In the genomic region with DNA sequence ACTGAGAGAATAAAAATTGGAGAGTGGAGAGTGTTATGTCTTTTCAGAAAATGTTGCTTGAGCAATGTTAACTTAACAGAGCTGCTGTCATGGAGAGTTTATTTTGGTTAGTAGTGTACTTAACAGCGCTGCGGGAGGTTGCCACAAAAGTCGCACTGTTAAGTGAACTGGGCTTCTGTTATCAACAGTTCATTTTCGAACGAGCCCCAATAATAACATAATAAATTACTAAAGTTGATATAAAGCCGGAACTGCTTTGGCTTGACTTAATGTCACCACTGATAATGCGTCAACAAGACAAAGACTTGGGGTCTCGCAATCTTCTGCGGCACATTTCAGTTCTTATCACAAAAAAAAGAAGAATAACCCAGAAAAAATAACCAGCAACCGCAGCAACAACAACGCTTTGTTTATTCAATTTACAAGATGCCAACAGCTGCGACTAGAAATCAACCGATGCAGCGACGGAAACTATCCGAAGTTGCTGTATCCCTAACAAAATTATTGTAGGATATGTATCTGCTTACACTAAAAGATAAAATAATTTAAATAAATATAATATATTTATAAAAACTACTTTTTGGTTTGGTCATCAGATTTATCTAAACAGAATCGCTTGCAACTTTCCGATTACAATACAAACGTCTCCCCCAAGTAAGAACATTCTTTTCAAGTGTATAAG, we compare ENCODE assay signal across 1 fruit fly cellular context.
TF ChIP-seq lines count a peak whose summit lies in the region.

No protein-coding gene starts in this region.

TF ChIP-seq in whole organism, embryonic, 481 proteins besides CTCF, POLR2A, EP300 and RAD21 (continued from another document and continues in another):
- TF ChIP-seq repo (GFP tag; optimal IDR thresholded peaks at IDR 0.05; lab: Kevin White, UChicago) (no peak), pum (GFP tag; optimal IDR thresholded peaks at IDR 0.05; lab: Kevin White, UChicago) (no peak), CG16813 (GFP tag; IDR thresholded peaks at IDR 0.05; lab: Robert Waterston, UW; ENCODE audit: partially characterized antibody) (no peak), CG1647 (GFP tag; optimal IDR thresholded peaks at IDR 0.05; lab: Kevin White, UChicago) (no peak), bigmax (GFP tag; optimal IDR thresholded peaks at IDR 0.05; lab: Kevin White, UChicago) (no peak), hb (GFP tag; IDR thresholded peaks at IDR 0.05; lab: Robert Waterston, UW; ENCODE audit: partially characterized antibody) (no peak), cas (GFP tag; IDR thresholded peaks at IDR 0.05; lab: Robert Waterston, UW) (no peak), Dp (GFP tag; optimal IDR thresholded peaks at IDR 0.05; lab: Kevin White, UChicago) (no peak), CG10147 (GFP tag; optimal IDR thresholded peaks at IDR 0.05; lab: Kevin White, UChicago) (no peak), Sox102F (GFP tag; optimal IDR thresholded peaks at IDR 0.05; lab: Kevin White, UChicago) (peak; percentile 34), NC2β (GFP tag; optimal IDR thresholded peaks at IDR 0.05; lab: Kevin White, UChicago) (no peak), HLH4C (GFP tag; IDR thresholded peaks at IDR 0.05; lab: Robert Waterston, UW; ENCODE audit: partially characterized antibody) (no peak), ac (GFP tag; optimal IDR thresholded peaks at IDR 0.05; lab: Kevin White, UChicago) (no peak), CG9932 (GFP tag; IDR thresholded peaks at IDR 0.05; lab: Robert Waterston, UW) (no peak), pb (GFP tag; optimal IDR thresholded peaks at IDR 0.05; lab: Kevin White, UChicago) (no peak), CG6272 (GFP tag; IDR thresholded peaks at IDR 0.05; lab: Robert Waterston, UW) (no peak), CG30431 (GFP tag; optimal IDR thresholded peaks at IDR 0.05; lab: Kevin White, UChicago) (no peak), ab (GFP tag; optimal IDR thresholded peaks at IDR 0.05; lab: Kevin White, UChicago) (no peak), br (optimal IDR thresholded peaks at IDR 0.05; lab: Kevin White, UChicago) (no peak), tll (GFP tag; optimal IDR thresholded peaks at IDR 0.05; lab: Kevin White, UChicago) (no peak), Fer2 (tag; optimal IDR thresholded peaks at IDR 0.05; lab: Kevin White, UChicago) (no peak), Fer1 (GFP tag; optimal IDR thresholded peaks at IDR 0.05; lab: Kevin White, UChicago) (no peak), CG17186 (GFP tag; optimal IDR thresholded peaks at IDR 0.05; lab: Kevin White, UChicago) (no peak), pita (GFP tag; optimal IDR thresholded peaks at IDR 0.05; lab: Kevin White, UChicago) (no peak), insv (GFP tag; optimal IDR thresholded peaks at IDR 0.05; lab: Kevin White, UChicago) (no peak), tna (GFP tag; IDR thresholded peaks at IDR 0.05; lab: Robert Waterston, UW; ENCODE audit: partially characterized antibody) (no peak), lola (GFP tag; optimal IDR thresholded peaks at IDR 0.05; lab: Kevin White, UChicago) (peak in 1 of 3 experiments; percentile 58), CG3281 (GFP tag; optimal IDR thresholded peaks at IDR 0.05; lab: Kevin White, UChicago) (no peak), MESR4 (GFP tag; optimal IDR thresholded peaks at IDR 0.05; lab: Kevin White, UChicago) (no peak), caup (GFP tag; optimal IDR thresholded peaks at IDR 0.05; lab: Kevin White, UChicago; ENCODE audit: severe bottlenecking) (no peak), tio (GFP tag; optimal IDR thresholded peaks at IDR 0.05; lab: Kevin White, UChicago) (no peak), Antp (GFP tag; optimal IDR thresholded peaks at IDR 0.05; lab: Kevin White, UChicago) (no peak), Optix (GFP tag; IDR thresholded peaks at IDR 0.05; lab: Robert Waterston, UW) (no peak), Camta (GFP tag; optimal IDR thresholded peaks at IDR 0.05; lab: Kevin White, UChicago) (no peak), ase (GFP tag; IDR thresholded peaks at IDR 0.05; lab: Robert Waterston, UW) (no peak), eyg (GFP tag; optimal IDR thresholded peaks at IDR 0.05; lab: Kevin White, UChicago) (no peak), tx (GFP tag; optimal IDR thresholded peaks at IDR 0.05; lab: Kevin White, UChicago) (no peak), emc (GFP tag; optimal IDR thresholded peaks at IDR 0.05; lab: Kevin White, UChicago) (no peak), CG31365 (tag; optimal IDR thresholded peaks at IDR 0.05; lab: Kevin White, UChicago) (no peak), YL-1 (GFP tag; optimal IDR thresholded peaks at IDR 0.05; lab: Kevin White, UChicago) (no peak), z (GFP tag; IDR thresholded peaks at IDR 0.05; lab: Robert Waterston, UW) (no peak; the same call in 2 of the 3 replicates), CG3163 (GFP tag; optimal IDR thresholded peaks at IDR 0.05; lab: Kevin White, UChicago) (no peak), MTF-1 (GFP tag; optimal IDR thresholded peaks at IDR 0.05; lab: Kevin White, UChicago; ENCODE audit: borderline replicate concordance) (no peak), row (GFP tag; IDR thresholded peaks at IDR 0.05; lab: Robert Waterston, UW) (0 out of 3 replicates have a peak, but pooled peaks have one; percentile 32), CG12769 (tag; optimal IDR thresholded peaks at IDR 0.05; lab: Kevin White, UChicago) (no peak), Bteb2 (GFP tag; optimal IDR thresholded peaks at IDR 0.05; lab: Kevin White, UChicago) (no peak), sc (optimal IDR thresholded peaks at IDR 0.05; lab: Kevin White, UChicago) (no peak), sc (GFP tag; optimal IDR thresholded peaks at IDR 0.05; lab: Kevin White, UChicago) (no peak), CG9727 (GFP tag; optimal IDR thresholded peaks at IDR 0.05; lab: Kevin White, UChicago) (peak; percentile 21), pan (optimal IDR thresholded peaks at IDR 0.05; lab: Kevin White, UChicago) (no peak), pan (GFP tag; optimal IDR thresholded peaks at IDR 0.05 in 1 of 2, IDR thresholded peaks at IDR 0.05 in 1 of 2) (no peak), Gsc (GFP tag; IDR thresholded peaks at IDR 0.05; lab: Robert Waterston, UW) (no peak), lilli (GFP tag; optimal IDR thresholded peaks at IDR 0.05; lab: Kevin White, UChicago) (no peak), CG11504 (tag; optimal IDR thresholded peaks at IDR 0.05; lab: Kevin White, UChicago) (no peak), CG4360 (GFP tag; IDR thresholded peaks at IDR 0.05; lab: Robert Waterston, UW) (peak; percentile 80), bsh (GFP tag; optimal IDR thresholded peaks at IDR 0.05; lab: Kevin White, UChicago) (peak in 1 of 2 experiments; percentile 75), Hr51 (GFP tag; optimal IDR thresholded peaks at IDR 0.05; lab: Kevin White, UChicago) (no peak), CG5180 (GFP tag; optimal IDR thresholded peaks at IDR 0.05; lab: Kevin White, UChicago) (no peak), Doc2 (GFP tag; IDR thresholded peaks at IDR 0.05; lab: Robert Waterston, UW) (no peak), Lpt (GFP tag; optimal IDR thresholded peaks at IDR 0.05; lab: Kevin White, UChicago) (no peak), CoRest (tag; optimal IDR thresholded peaks at IDR 0.05; lab: Kevin White, UChicago) (peak; percentile 1), Sry-β (GFP tag; optimal IDR thresholded peaks at IDR 0.05; lab: Kevin White, UChicago) (no peak), onecut (GFP tag; IDR thresholded peaks at IDR 0.05; lab: Robert Waterston, UW) (no peak), danr (GFP tag; IDR thresholded peaks at IDR 0.05; lab: Robert Waterston, UW) (no peak), Neu2 (GFP tag; optimal IDR thresholded peaks at IDR 0.05; lab: Kevin White, UChicago; ENCODE audit: borderline replicate concordance) (no peak), CG1024 (GFP tag; IDR thresholded peaks at IDR 0.05; lab: Robert Waterston, UW) (no peak), CG8388 (GFP tag; optimal IDR thresholded peaks at IDR 0.05; lab: Kevin White, UChicago) (peak; percentile 46), CG5953 (GFP tag; IDR thresholded peaks at IDR 0.05; lab: Robert Waterston, UW) (no peak), CG3726 (GFP tag; IDR thresholded peaks at IDR 0.05; lab: Robert Waterston, UW) (no peak), CG14965 (GFP tag; optimal IDR thresholded peaks at IDR 0.05; lab: Kevin White, UChicago; ENCODE audit: borderline replicate concordance) (no peak), CG17829 (tag; optimal IDR thresholded peaks at IDR 0.05; lab: Kevin White, UChicago) (peak; percentile 62), CG3838 (GFP tag; optimal IDR thresholded peaks at IDR 0.05; lab: Kevin White, UChicago) (no peak), jigr1 (GFP tag; IDR thresholded peaks at IDR 0.05; lab: Robert Waterston, UW) (no peak), CG2889 (GFP tag; IDR thresholded peaks at IDR 0.05; lab: Robert Waterston, UW) (no peak), CG34422 (GFP tag; IDR thresholded peaks at IDR 0.05; lab: Robert Waterston, UW) (no peak), CG15269 (tag; optimal IDR thresholded peaks at IDR 0.05; lab: Kevin White, UChicago) (no peak), CG8924 (tag; optimal IDR thresholded peaks at IDR 0.05; lab: Kevin White, UChicago) (peak; percentile 37), bcd (GFP tag; optimal IDR thresholded peaks at IDR 0.05; lab: Kevin White, UChicago) (no peak), Mrtf (GFP tag; IDR thresholded peaks at IDR 0.05; lab: Robert Waterston, UW) (no peak), dimm (GFP tag; IDR thresholded peaks at IDR 0.05; lab: Robert Waterston, UW) (no peak), croc (GFP tag; conservative IDR thresholded peaks at IDR 0.05; lab: Robert Waterston, UW) (no peak), CG14014 (GFP tag; IDR thresholded peaks at IDR 0.05; lab: Robert Waterston, UW) (no peak), CG4424 (GFP tag; optimal IDR thresholded peaks at IDR 0.05; lab: Kevin White, UChicago) (no peak), sens-2 (GFP tag; IDR thresholded peaks at IDR 0.05; lab: Robert Waterston, UW) (no peak), chinmo (GFP tag; IDR thresholded peaks at IDR 0.05; lab: Robert Waterston, UW; ENCODE audit: partially characterized antibody) (0 out of 4 replicates have a peak, but pooled peaks have one; percentile 8), scrt (GFP tag; optimal IDR thresholded peaks at IDR 0.05; lab: Kevin White, UChicago) (no peak), Ravus (GFP tag; IDR thresholded peaks at IDR 0.05; lab: Robert Waterston, UW) (no peak), CG14050 (GFP tag; IDR thresholded peaks at IDR 0.05; lab: Robert Waterston, UW) (no peak), Hand (GFP tag; optimal IDR thresholded peaks at IDR 0.05; lab: Kevin White, UChicago) (no peak), sd (tag; optimal IDR thresholded peaks at IDR 0.05; lab: Kevin White, UChicago) (no peak), CG7556 (GFP tag; optimal IDR thresholded peaks at IDR 0.05; lab: Kevin White, UChicago) (no peak), CG2129 (GFP tag; IDR thresholded peaks at IDR 0.05; lab: Robert Waterston, UW; ENCODE audit: partially characterized antibody) (no peak), mam (GFP tag; optimal IDR thresholded peaks at IDR 0.05; lab: Kevin White, UChicago) (no peak), CG33213 (GFP tag; optimal IDR thresholded peaks at IDR 0.05; lab: Kevin White, UChicago) (no peak), CG10274 (GFP tag; optimal IDR thresholded peaks at IDR 0.05; lab: Kevin White, UChicago) (no peak), ftz-f1 (GFP tag; optimal IDR thresholded peaks at IDR 0.05; lab: Kevin White, UChicago) (no peak), oc (tag; optimal IDR thresholded peaks at IDR 0.05; lab: Kevin White, UChicago) (peak; percentile 30), sima (GFP tag; optimal IDR thresholded peaks at IDR 0.05; lab: Kevin White, UChicago) (no peak), CG8765 (GFP tag; IDR thresholded peaks at IDR 0.05; lab: Robert Waterston, UW) (no peak), CG11093 (GFP tag; IDR thresholded peaks at IDR 0.05; lab: Robert Waterston, UW) (no peak), Usf (GFP tag; optimal IDR thresholded peaks at IDR 0.05; lab: Kevin White, UChicago) (no peak), CG8290 (GFP tag; optimal IDR thresholded peaks at IDR 0.05; lab: Kevin White, UChicago) (no peak), CG8290 (tag; optimal IDR thresholded peaks at IDR 0.05; lab: Kevin White, UChicago) (no peak), Sox100B (GFP tag; optimal IDR thresholded peaks at IDR 0.05; lab: Kevin White, UChicago) (peak; percentile 13), sob (GFP tag; IDR thresholded peaks at IDR 0.05; lab: Robert Waterston, UW) (no peak), Six4 (GFP tag; optimal IDR thresholded peaks at IDR 0.05; lab: Kevin White, UChicago) (no peak), CG10366 (GFP tag; IDR thresholded peaks at IDR 0.05; lab: Robert Waterston, UW) (no peak; the same call in 1 of the 2 replicates), CG9215 (GFP tag; IDR thresholded peaks at IDR 0.05; lab: Robert Waterston, UW) (no peak), CG9817 (tag; optimal IDR thresholded peaks at IDR 0.05; lab: Kevin White, UChicago) (no peak), Poxn (GFP tag; IDR thresholded peaks at IDR 0.05; lab: Robert Waterston, UW) (no peak), Nf-YB (GFP tag; optimal IDR thresholded peaks at IDR 0.05; lab: Kevin White, UChicago) (no peak), CG8281 (tag; optimal IDR thresholded peaks at IDR 0.05; lab: Kevin White, UChicago) (no peak), CG1233 (GFP tag; optimal IDR thresholded peaks at IDR 0.05; lab: Kevin White, UChicago) (no peak), chif (GFP tag; optimal IDR thresholded peaks at IDR 0.05; lab: Kevin White, UChicago) (no peak), crc (GFP tag; optimal IDR thresholded peaks at IDR 0.05; lab: Kevin White, UChicago) (no peak), gem (tag; optimal IDR thresholded peaks at IDR 0.05; lab: Kevin White, UChicago) (peak; percentile 66), jing (GFP tag; optimal IDR thresholded peaks at IDR 0.05; lab: Kevin White, UChicago) (no peak), Dip3 (GFP tag; optimal IDR thresholded peaks at IDR 0.05; lab: Kevin White, UChicago) (no peak), stwl (tag; optimal IDR thresholded peaks at IDR 0.05; lab: Kevin White, UChicago) (no peak), CG10462 (GFP tag; optimal IDR thresholded peaks at IDR 0.05; lab: Kevin White, UChicago) (no peak), CG11085 (GFP tag; IDR thresholded peaks at IDR 0.05; lab: Robert Waterston, UW) (no peak), CG2712 (tag; optimal IDR thresholded peaks at IDR 0.05; lab: Kevin White, UChicago) (peak; percentile 75), CG2678 (tag; optimal IDR thresholded peaks at IDR 0.05; lab: Kevin White, UChicago) (peak; percentile 23), CG1792 (GFP tag; optimal IDR thresholded peaks at IDR 0.05; lab: Kevin White, UChicago) (no peak), CG6254 (GFP tag; optimal IDR thresholded peaks at IDR 0.05; lab: Kevin White, UChicago) (peak; percentile 57), CG16779 (GFP tag; IDR thresholded peaks at IDR 0.05; lab: Robert Waterston, UW) (no peak), zen2 (GFP tag; IDR thresholded peaks at IDR 0.05; lab: Robert Waterston, UW; ENCODE audit: partially characterized antibody) (no peak), unpg (GFP tag; optimal IDR thresholded peaks at IDR 0.05; lab: Kevin White, UChicago) (peak; percentile 55), D19A (tag; optimal IDR thresholded peaks at IDR 0.05; lab: Kevin White, UChicago) (peak; percentile 93)
